Worm (Caenorhabditis elegans) whole organism, L4/young adult: Measurements from ENCODE around the gene F10E9.2.

ENCODE experiments used
- W03F9.2 ChIP-seq: fragments of 150-350 bp; optimal IDR thresholded peaks from 2 replicates; lab custom pipeline; 2014; ENCODE audit warnings: missing biosample characterization, missing genetic modification characterization
- him-1 ChIP-seq: sonication (generic microtip); optimal IDR thresholded peaks from 2 replicates; lab custom pipeline; 2016; ENCODE audit warnings: missing genotype, missing genetic modification reagents, missing genetic modification characterization, missing compliant biosample characterization

DNA sequence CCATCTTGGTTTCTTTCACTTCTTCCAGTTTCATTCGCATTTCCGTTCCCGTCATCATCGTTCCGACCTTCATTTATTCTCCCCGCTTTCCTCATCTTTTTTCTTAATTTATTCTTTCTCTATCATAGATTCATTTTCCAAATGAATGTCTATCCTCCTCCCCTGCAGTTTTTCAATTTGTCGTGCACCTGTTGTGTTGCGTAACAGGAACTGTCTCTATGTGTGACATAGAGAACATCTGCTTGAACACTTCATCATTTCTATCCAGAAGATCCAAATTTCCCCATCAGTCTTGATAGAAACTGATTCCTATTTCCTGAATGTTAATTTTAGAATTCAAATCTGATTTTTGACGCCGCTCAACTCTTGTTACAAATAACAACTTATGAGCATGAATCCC is 29.0 kb upstream of the F10E9.2 start:
- no peak for TF ChIP-seq him-1 (tag; lab: Kevin White, UChicago)
- no peak for TF ChIP-seq W03F9.2 (tag; lab: Kevin White, UChicago)
